Worm (Caenorhabditis elegans) whole organism, L4 larva: ENCODE data around the gene daf-42.

Experiments
- D1046.2 ChIP-seq: fragments of 200-800 bp; sonication (Bioruptor generic); IDR thresholded peaks from 2 replicates; pipeline ENCODE4 v1.3.6; 2022; ENCODE audit warnings: missing genetic modification characterization, missing compliant biosample characterization
- F26F4.8 ChIP-seq: fragments of 200-800 bp; sonication (Bioruptor generic); conservative IDR thresholded peaks from 2 replicates; pipeline ENCODE4 v1.3.6; 2022; ENCODE audit warnings: missing genetic modification characterization, missing compliant biosample characterization
- ama-1 ChIP-seq: fragments of 150-350 bp; optimal IDR thresholded peaks from 2 replicates; lab custom pipeline; 2014; ENCODE audit warnings: inconsistent platforms, mixed read lengths
- arid-1 ChIP-seq: fragments of 200-800 bp; sonication (Bioruptor generic); conservative IDR thresholded peaks from 2 replicates; pipeline ENCODE4 v1.3.6; 2022; ENCODE audit warnings: missing genetic modification reagents, missing genetic modification characterization, missing compliant biosample characterization
- dpl-1 ChIP-seq: fragments of 150-350 bp; optimal IDR thresholded peaks from 2 replicates; lab custom pipeline; 2014; ENCODE audit warnings: missing biosample characterization, missing genetic modification reagents, missing genetic modification characterization
- mes-2 ChIP-seq: sonication (generic microtip); optimal IDR thresholded peaks from 2 replicates; lab custom pipeline; 2016; ENCODE audit warnings: missing genotype, mild to moderate bottlenecking, missing genetic modification characterization, missing compliant biosample characterization; ENCODE audit not compliant: poor library complexity, severe bottlenecking
- nhr-11 ChIP-seq: fragments of 150-350 bp; optimal IDR thresholded peaks from 2 replicates; lab custom pipeline; 2014; ENCODE audit warnings: missing biosample characterization, missing genetic modification characterization
- nhr-237 ChIP-seq: sonication (generic microtip); optimal IDR thresholded peaks from 2 replicates; lab custom pipeline; 2017; ENCODE audit warnings: missing biosample characterization, missing genetic modification characterization
- nhr-25 ChIP-seq: sonication (generic microtip); optimal IDR thresholded peaks from 2 replicates; lab custom pipeline; 2017; ENCODE audit warnings: missing genetic modification characterization, mild to moderate bottlenecking, missing compliant biosample characterization, antibody characterized with exemption, moderate library complexity, borderline replicate concordance; ENCODE audit not compliant: insufficient read depth
- snpc-4 ChIP-seq: fragments of 150-350 bp; optimal IDR thresholded peaks from 2 replicates; lab custom pipeline; 2014; ENCODE audit warnings: missing biosample characterization, missing genetic modification characterization
- unc-39 ChIP-seq: sonication (generic microtip); optimal IDR thresholded peaks from 2 replicates; lab custom pipeline; 2017; ENCODE audit warnings: missing biosample characterization, missing genetic modification characterization

- TF ChIP-seq D1046.2 (no peak), snpc-4 (tag; lab: Kevin White, UChicago) (no peak), dpl-1 (no peak), ama-1 (lab: Kevin White, UChicago) (no peak), arid-1 (GFP tag; lab: Robert Waterston, UW) (no peak), unc-39 (tag; lab: Kevin White, UChicago) (no peak), nhr-11 (tag; lab: Kevin White, UChicago) (no peak), nhr-237 (tag; lab: Kevin White, UChicago) (no peak), nhr-25 (no peak), F26F4.8 (no peak), mes-2 (tag; lab: Kevin White, UChicago) (no peak)
Observed at ce11 chrIV:7285839-7286238, 60.8 kb downstream of the daf-42 start, which contains the start of gene C06E4.8.
